Fruit fly (Drosophila melanogaster) whole organism, wandering third instar larva: Measurements from ENCODE around the gene Rala.
A peak's percentile ranks its signal among the peaks of the same experiment; 100 is the strongest.

ENCODE experiments used
- Abd-B ChIP-seq: fragments of >200 bp; optimal IDR thresholded peaks from 2 replicates; lab custom pipeline; 2017; ENCODE audit warnings: missing biosample characterization, missing genetic modification characterization
- CG32264 ChIP-seq: fragments of 200-800 bp; sonication (Bioruptor generic); optimal IDR thresholded peaks from 2 replicates; lab custom pipeline; 2016; ENCODE audit warnings: missing biosample characterization, missing genetic modification characterization
- CG9705 ChIP-seq: fragments of 200-800 bp; sonication (Bioruptor generic); optimal IDR thresholded peaks from 2 replicates; lab custom pipeline; 2018; ENCODE audit warnings: missing biosample characterization, mild to moderate bottlenecking, missing genetic modification characterization
- CrebA ChIP-seq: fragments of 200-800 bp; sonication (Bioruptor generic); optimal IDR thresholded peaks from 2 replicates; lab custom pipeline; 2016; ENCODE audit warnings: missing biosample characterization, mild to moderate bottlenecking, missing genetic modification characterization, borderline replicate concordance
- Dfd ChIP-seq: fragments of >200 bp; optimal IDR thresholded peaks from 2 replicates; lab custom pipeline; 2017; ENCODE audit warnings: missing biosample characterization, missing genetic modification characterization
- Dif ChIP-seq: fragments of 200-275, 200-300 bp; sonication (Bioruptor generic); optimal IDR thresholded peaks from 2 replicates; lab custom pipeline; 2018; ENCODE audit warnings: missing biosample characterization, missing genetic modification characterization; ENCODE audit not compliant: partially characterized antibody
- GATAd ChIP-seq: sonication (Bioruptor generic); optimal IDR thresholded peaks from 2 replicates; lab custom pipeline; 2016; ENCODE audit warnings: missing biosample characterization, missing genetic modification characterization
- HLH106 ChIP-seq: fragments of 200-800 bp; optimal IDR thresholded peaks from 3 replicates; lab custom pipeline; 2019; ENCODE audit warnings: missing biosample characterization, mild to moderate bottlenecking, missing genetic modification characterization, moderate library complexity
- Hnf4 ChIP-seq: fragments of 200-800 bp; sonication (Bioruptor generic); optimal IDR thresholded peaks from 2 replicates; lab custom pipeline; 2016; ENCODE audit warnings: missing biosample characterization, mild to moderate bottlenecking, missing genetic modification characterization
- Hr78 ChIP-seq: fragments of >200 bp; optimal IDR thresholded peaks from 2 replicates; lab custom pipeline; 2017; ENCODE audit warnings: missing biosample characterization, missing genetic modification characterization
- Hr83 ChIP-seq: fragments of 200-300 bp; sonication (Bioruptor generic); optimal IDR thresholded peaks from 2 replicates; lab custom pipeline; 2016; ENCODE audit warnings: missing biosample characterization, mild to moderate bottlenecking, missing genetic modification characterization, moderate library complexity; ENCODE audit not compliant: poor library complexity, severe bottlenecking
- Jra ChIP-seq: sonication (Bioruptor generic); optimal IDR thresholded peaks from 2 replicates; lab custom pipeline; 2016; ENCODE audit warnings: missing biosample characterization, missing genetic modification characterization
- Mio ChIP-seq: sonication (Bioruptor generic); optimal IDR thresholded peaks from 2 replicates; lab custom pipeline; 2016; ENCODE audit warnings: missing biosample characterization, missing genetic modification characterization
- Myc ChIP-seq: fragments of >200 bp; optimal IDR thresholded peaks from 2 replicates; lab custom pipeline; 2017
- OdsH ChIP-seq: fragments of 200-800 bp; sonication (Bioruptor generic); optimal IDR thresholded peaks from 2 replicates; lab custom pipeline; 2016; ENCODE audit warnings: missing biosample characterization, mild to moderate bottlenecking, missing genetic modification characterization
- Rel ChIP-seq, 2 experiments: fragments of 200-800 bp; sonication (Bioruptor generic) in 1 of 2; optimal IDR thresholded peaks; 2 replicates in 1 of 2; 3 replicates in 1 of 2; lab custom pipeline; 2016 to 2019; ENCODE audit warnings: mild to moderate bottlenecking in 2 of 2, missing biosample characterization in 2 of 2, missing genetic modification characterization in 2 of 2, moderate library complexity in 1 of 2
- Sp1 ChIP-seq: fragments of 200-800 bp; sonication (Bioruptor generic); optimal IDR thresholded peaks from 3 replicates; lab custom pipeline; 2019; ENCODE audit warnings: missing biosample characterization, mild to moderate bottlenecking, missing genetic modification characterization, moderate library complexity
- Vsx2 ChIP-seq: fragments of 200-300, 225-300 bp; sonication (Bioruptor generic); optimal IDR thresholded peaks from 2 replicates; lab custom pipeline; 2018; ENCODE audit warnings: missing biosample characterization, missing genetic modification characterization; ENCODE audit not compliant: partially characterized antibody
- br ChIP-seq: fragments of 200-800 bp; sonication (Bioruptor generic); optimal IDR thresholded peaks from 2 replicates; lab custom pipeline; 2016; ENCODE audit warnings: missing biosample characterization, missing genetic modification characterization
- brk ChIP-seq: fragments of 200-800 bp; sonication (Bioruptor generic); optimal IDR thresholded peaks from 2 replicates; lab custom pipeline; 2016; ENCODE audit warnings: missing biosample characterization, mild to moderate bottlenecking, missing genetic modification characterization
- dl ChIP-seq, 2 experiments: fragments of 175-275, 200-275 bp in 1 of 2; fragments of 200-275 bp in 1 of 2; sonication (Bioruptor generic); optimal IDR thresholded peaks; lab custom pipeline; 2018; ENCODE audit warnings: mild to moderate bottlenecking in 2 of 2, missing biosample characterization in 2 of 2, missing genetic modification characterization in 2 of 2, moderate library complexity in 2 of 2; ENCODE audit not compliant: partially characterized antibody in 2 of 2, insufficient read depth in 1 of 2
- dmrt93B ChIP-seq: fragments of 200-800 bp; sonication (Bioruptor generic); optimal IDR thresholded peaks from 2 replicates; lab custom pipeline; 2018; ENCODE audit warnings: missing biosample characterization, mild to moderate bottlenecking, missing genetic modification characterization
- ey ChIP-seq: fragments of 200-800 bp; sonication (Bioruptor generic); optimal IDR thresholded peaks from 2 replicates; lab custom pipeline; 2016; ENCODE audit warnings: missing biosample characterization, missing genetic modification characterization
- foxo ChIP-seq, 2 experiments: fragments of 200-800 bp; sonication (Bioruptor generic); optimal IDR thresholded peaks; 2 replicates in 1 of 2; 3 replicates in 1 of 2; lab custom pipeline; 2016 to 2017; ENCODE audit warnings: missing biosample characterization in 2 of 2, missing genetic modification characterization in 2 of 2
- fru ChIP-seq: fragments of 200-800 bp; sonication (Bioruptor generic); optimal IDR thresholded peaks from 3 replicates; lab custom pipeline; 2016; ENCODE audit warnings: missing biosample characterization, mild to moderate bottlenecking, missing genetic modification characterization
- h ChIP-seq: fragments of 200-800 bp; sonication (Bioruptor generic); optimal IDR thresholded peaks from 3 replicates; lab custom pipeline; 2016; ENCODE audit warnings: missing biosample characterization, mild to moderate bottlenecking, missing genetic modification characterization
- jim ChIP-seq: fragments of 175-275, 200-325 bp; sonication (Bioruptor generic); optimal IDR thresholded peaks from 2 replicates; lab custom pipeline; 2016; ENCODE audit warnings: missing biosample characterization, mild to moderate bottlenecking, missing genetic modification characterization
- pan ChIP-seq: fragments of >200 bp; optimal IDR thresholded peaks from 2 replicates; lab custom pipeline; 2017
- psq ChIP-seq: fragments of 200-800 bp; sonication (Bioruptor generic); optimal IDR thresholded peaks from 3 replicates; lab custom pipeline; 2017; ENCODE audit warnings: missing biosample characterization, mild to moderate bottlenecking, missing genetic modification characterization, moderate library complexity
- rgr ChIP-seq: fragments of 200-800 bp; sonication (Bioruptor generic); optimal IDR thresholded peaks from 3 replicates; lab custom pipeline; 2016; ENCODE audit warnings: missing biosample characterization, mild to moderate bottlenecking, missing genetic modification characterization
- sage ChIP-seq: fragments of 200-800 bp; sonication (Bioruptor generic); optimal IDR thresholded peaks from 2 replicates; lab custom pipeline; 2016; ENCODE audit warnings: missing biosample characterization, mild to moderate bottlenecking, missing genetic modification characterization
- sv ChIP-seq: fragments of 200-800 bp; sonication (Bioruptor generic); optimal IDR thresholded peaks from 3 replicates; lab custom pipeline; 2016; ENCODE audit warnings: missing biosample characterization, missing genetic modification characterization
- tai ChIP-seq: sonication (Bioruptor generic); optimal IDR thresholded peaks from 2 replicates; lab custom pipeline; 2016; ENCODE audit warnings: missing biosample characterization, missing genetic modification characterization
- usp ChIP-seq: fragments of >200 bp; optimal IDR thresholded peaks from 2 replicates; lab custom pipeline; 2017; ENCODE audit warnings: missing biosample characterization, missing genetic modification characterization
- woc ChIP-seq: sonication (Bioruptor generic); optimal IDR thresholded peaks from 2 replicates; lab custom pipeline; 2016; ENCODE audit warnings: missing biosample characterization, mild to moderate bottlenecking, missing genetic modification characterization

The Rala gene

DNA sequence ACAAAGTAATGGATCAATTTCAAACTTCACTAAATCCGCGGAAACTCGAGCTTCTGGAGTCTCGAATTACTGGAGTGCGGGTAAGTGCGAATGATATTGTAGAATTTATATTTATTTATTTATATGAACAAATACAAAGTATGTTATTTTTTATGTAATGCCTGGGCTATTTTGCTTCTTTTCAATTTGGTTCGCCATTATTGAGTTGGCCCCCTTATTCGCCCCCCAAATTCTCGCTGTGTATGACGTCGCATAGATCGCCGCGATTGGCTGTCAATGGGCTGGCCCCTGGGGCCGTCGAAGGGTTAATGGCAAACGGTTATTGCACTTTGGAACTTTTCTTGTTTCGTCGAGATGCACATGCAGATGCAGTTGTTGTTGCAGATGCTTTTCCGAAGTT is 2.1 kb upstream of the Rala start:
- TF ChIP-seq usp (GFP tag; lab: Kevin White, UChicago): no peak
- no peak for TF ChIP-seq br (GFP tag; lab: Kevin White, UChicago)
- no peak for TF ChIP-seq rgr (GFP tag; lab: Kevin White, UChicago)
- no peak for TF ChIP-seq tai (GFP tag; lab: Kevin White, UChicago)
- TF ChIP-seq Abd-B (GFP tag; lab: Kevin White, UChicago): no peak
- no peak for TF ChIP-seq CrebA (GFP tag; lab: Kevin White, UChicago)
- TF ChIP-seq, all 38 proteins: peak for 0

DNA sequence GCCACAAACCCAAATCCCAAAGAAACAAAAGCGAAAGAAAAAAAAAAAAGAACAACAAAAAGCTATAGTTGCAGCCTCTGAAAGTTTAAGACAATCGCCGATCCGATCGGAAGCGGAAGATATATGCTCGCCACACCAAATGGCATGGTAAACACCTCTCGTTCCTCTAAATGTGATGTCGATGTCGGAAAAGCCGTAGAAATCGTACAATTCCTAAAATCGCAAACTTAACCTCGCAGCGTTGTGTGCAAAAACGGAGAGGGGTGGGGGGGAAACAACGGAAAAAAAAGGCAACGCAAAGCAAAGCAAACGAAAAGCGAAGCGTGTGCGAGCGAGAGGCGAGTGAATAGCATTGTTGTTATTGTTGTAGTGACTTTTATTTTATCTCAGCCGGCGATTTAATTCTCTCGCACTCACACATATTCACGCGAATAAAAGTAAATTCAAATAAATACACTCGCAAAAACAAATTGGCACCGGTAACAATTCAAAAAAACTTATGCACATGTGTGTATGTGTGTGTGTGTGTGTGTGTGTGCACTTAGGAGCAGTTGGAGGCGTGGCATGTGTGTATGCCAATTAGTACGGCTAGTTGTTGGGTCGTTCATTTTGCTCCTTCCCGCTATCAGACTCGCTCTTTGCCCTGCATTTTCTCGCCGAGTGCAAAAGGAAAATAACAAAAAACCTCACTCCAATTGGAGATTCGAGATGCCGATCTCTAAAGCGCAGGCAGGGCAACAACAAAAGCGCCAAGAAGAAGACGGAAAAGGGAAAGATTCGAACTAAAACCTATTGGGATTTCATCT is 944 bp upstream of the Rala start:
- no peak for TF ChIP-seq CG9705 (GFP tag; lab: Kevin White, UChicago)
- TF ChIP-seq jim (GFP tag; lab: Kevin White, UChicago): peak; percentile 96
- no peak for TF ChIP-seq Vsx2
- peak; percentile 58 for TF ChIP-seq Sp1 (GFP tag; lab: Kevin White, UChicago)
- peak; percentile 85 for TF ChIP-seq psq (GFP tag; lab: Kevin White, UChicago)
- no peak for TF ChIP-seq Rel (GFP tag; optimal IDR thresholded peaks at IDR 0.05; lab: Kevin White, UChicago)
- TF ChIP-seq Rel (tag; optimal IDR thresholded peaks at IDR 0.05; lab: Kevin White, UChicago): no peak
- TF ChIP-seq br (GFP tag; lab: Kevin White, UChicago): peak; percentile 17
- TF ChIP-seq sv: no peak
- TF ChIP-seq Dfd (GFP tag; lab: Kevin White, UChicago): peak; percentile 75
- TF ChIP-seq Hr78 (GFP tag; lab: Kevin White, UChicago): no peak
- TF ChIP-seq sage: no peak
- TF ChIP-seq ey: peak; percentile 7
- peak in 1 of 2 experiments; percentile 52 for TF ChIP-seq foxo (GFP tag; optimal IDR thresholded peaks at IDR 0.05; lab: Kevin White, UChicago)
- TF ChIP-seq dmrt93B: no peak
- TF ChIP-seq Jra: no peak
- peak; percentile 21 for TF ChIP-seq h
- TF ChIP-seq fru (GFP tag; lab: Kevin White, UChicago): peak; percentile 28
- TF ChIP-seq Mio (GFP tag; lab: Kevin White, UChicago): no peak
- TF ChIP-seq Dif (GFP tag; lab: Kevin White, UChicago): no peak
- no peak for TF ChIP-seq Myc (lab: Kevin White, UChicago)
- TF ChIP-seq usp (GFP tag; lab: Kevin White, UChicago): no peak
- peak; percentile 45 for TF ChIP-seq OdsH (GFP tag; lab: Kevin White, UChicago)
- TF ChIP-seq HLH106 (tag; lab: Kevin White, UChicago): no peak
- no peak for TF ChIP-seq GATAd (GFP tag; lab: Kevin White, UChicago)
- no peak for TF ChIP-seq CrebA (GFP tag; lab: Kevin White, UChicago)
- no peak for TF ChIP-seq rgr (GFP tag; lab: Kevin White, UChicago)
- peak; percentile 42 for TF ChIP-seq woc (GFP tag; lab: Kevin White, UChicago)
- TF ChIP-seq Hr83 (GFP tag; lab: Kevin White, UChicago): no peak
- TF ChIP-seq CG32264 (GFP tag; lab: Kevin White, UChicago): no peak
- TF ChIP-seq tai (GFP tag; lab: Kevin White, UChicago): no peak
- TF ChIP-seq Hnf4 (GFP tag; lab: Kevin White, UChicago): peak; percentile 49
- TF ChIP-seq brk: no peak

DNA sequence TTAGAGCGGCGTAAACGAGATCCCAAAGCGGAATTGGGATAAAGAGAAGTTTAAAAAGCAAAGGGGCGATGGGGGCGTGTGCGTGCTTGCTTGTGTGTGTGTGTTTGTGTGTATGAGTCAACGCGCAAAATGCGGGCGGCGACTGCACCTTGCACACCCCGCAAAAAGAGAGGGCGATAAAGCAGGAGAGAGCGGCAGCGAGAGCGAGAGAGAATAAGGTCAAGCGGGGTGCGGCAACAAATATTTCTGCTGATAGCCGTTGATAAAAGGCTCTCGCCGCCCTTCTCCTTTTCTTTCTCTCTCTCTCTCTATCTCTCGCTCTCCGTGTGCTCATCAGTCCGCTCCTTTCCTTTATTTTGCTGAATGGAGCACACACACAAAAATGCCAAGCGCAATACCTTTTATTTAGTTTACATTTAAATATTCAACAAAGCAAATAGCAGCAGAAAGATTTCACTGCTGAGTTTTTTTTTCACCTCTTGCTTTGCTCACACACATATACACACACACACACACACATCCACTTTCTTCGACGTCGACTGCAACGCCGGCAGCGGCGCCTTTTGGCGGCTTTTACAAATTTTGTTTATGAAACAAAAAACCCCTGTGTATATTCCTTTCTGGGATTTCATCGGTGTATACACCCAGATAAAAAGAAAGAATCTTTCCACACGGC is 705 bp downstream of the Rala start:
- TF ChIP-seq Jra (peak; percentile 78), fru (GFP tag; lab: Kevin White, UChicago) (peak; percentile 2), br (GFP tag; lab: Kevin White, UChicago) (peak; percentile 27), Dfd (GFP tag; lab: Kevin White, UChicago) (peak; percentile 4), Rel (GFP tag; optimal IDR thresholded peaks at IDR 0.05; lab: Kevin White, UChicago) (peak; percentile 21), Rel (tag; optimal IDR thresholded peaks at IDR 0.05; lab: Kevin White, UChicago) (no peak), dl (GFP tag; optimal IDR thresholded peaks at IDR 0.05; lab: Kevin White, UChicago; ENCODE audit: insufficient read depth in 1 of 2, partially characterized antibody in 2 of 2) (peak; percentile 91 to 92), psq (GFP tag; lab: Kevin White, UChicago) (peak; percentile 87), brk (peak; percentile 20), Hr78 (GFP tag; lab: Kevin White, UChicago) (no peak), CrebA (GFP tag; lab: Kevin White, UChicago) (peak; percentile 32), jim (GFP tag; lab: Kevin White, UChicago) (no peak), Hr83 (GFP tag; lab: Kevin White, UChicago) (peak; percentile 46), h (peak; percentile 61), GATAd (GFP tag; lab: Kevin White, UChicago) (no peak), Vsx2 (peak; percentile 80), Dif (GFP tag; lab: Kevin White, UChicago) (peak; percentile 93), pan (no peak), Hnf4 (GFP tag; lab: Kevin White, UChicago) (peak; percentile 61), rgr (GFP tag; lab: Kevin White, UChicago) (peak; percentile 2), OdsH (GFP tag; lab: Kevin White, UChicago) (peak; percentile 26), foxo (GFP tag; optimal IDR thresholded peaks at IDR 0.05; lab: Kevin White, UChicago) (peak in 1 of 2 experiments; percentile 4), HLH106 (tag; lab: Kevin White, UChicago) (no peak)
